Fruit fly (Drosophila melanogaster) whole organism, prepupa: ENCODE results near the gene asp.

Experiments
- CG32006 ChIP-seq: fragments of 200-800 bp; sonication (Bioruptor generic); optimal IDR thresholded peaks from 3 replicates; lab custom pipeline; 2017; ENCODE audit warnings: missing biosample characterization, mild to moderate bottlenecking, missing genetic modification characterization
- CG8119 ChIP-seq: fragments of 200-800 bp; sonication (Bioruptor generic); IDR thresholded peaks from 3 replicates; pipeline ENCODE4 v1.3.6; 2022; ENCODE audit warnings: missing biosample characterization, missing genetic modification characterization
- Eip78C ChIP-seq: fragments of 200-800 bp; sonication (Bioruptor generic); peaks from one replicate; lab custom pipeline; 2016; ENCODE audit warnings: missing biosample characterization, missing genetic modification characterization
- fd59A ChIP-seq: fragments of 200-800 bp; sonication (Bioruptor generic); optimal IDR thresholded peaks from 2 replicates; lab custom pipeline; 2017; ENCODE audit warnings: missing biosample characterization, mild to moderate bottlenecking, missing genetic modification characterization, missing genetic modification reagents
- vri ChIP-seq: fragments of 200-800 bp; sonication (Bioruptor generic); optimal IDR thresholded peaks from 3 replicates; lab custom pipeline; 2016; ENCODE audit warnings: missing biosample characterization, mild to moderate bottlenecking, missing genetic modification characterization

DNA sequence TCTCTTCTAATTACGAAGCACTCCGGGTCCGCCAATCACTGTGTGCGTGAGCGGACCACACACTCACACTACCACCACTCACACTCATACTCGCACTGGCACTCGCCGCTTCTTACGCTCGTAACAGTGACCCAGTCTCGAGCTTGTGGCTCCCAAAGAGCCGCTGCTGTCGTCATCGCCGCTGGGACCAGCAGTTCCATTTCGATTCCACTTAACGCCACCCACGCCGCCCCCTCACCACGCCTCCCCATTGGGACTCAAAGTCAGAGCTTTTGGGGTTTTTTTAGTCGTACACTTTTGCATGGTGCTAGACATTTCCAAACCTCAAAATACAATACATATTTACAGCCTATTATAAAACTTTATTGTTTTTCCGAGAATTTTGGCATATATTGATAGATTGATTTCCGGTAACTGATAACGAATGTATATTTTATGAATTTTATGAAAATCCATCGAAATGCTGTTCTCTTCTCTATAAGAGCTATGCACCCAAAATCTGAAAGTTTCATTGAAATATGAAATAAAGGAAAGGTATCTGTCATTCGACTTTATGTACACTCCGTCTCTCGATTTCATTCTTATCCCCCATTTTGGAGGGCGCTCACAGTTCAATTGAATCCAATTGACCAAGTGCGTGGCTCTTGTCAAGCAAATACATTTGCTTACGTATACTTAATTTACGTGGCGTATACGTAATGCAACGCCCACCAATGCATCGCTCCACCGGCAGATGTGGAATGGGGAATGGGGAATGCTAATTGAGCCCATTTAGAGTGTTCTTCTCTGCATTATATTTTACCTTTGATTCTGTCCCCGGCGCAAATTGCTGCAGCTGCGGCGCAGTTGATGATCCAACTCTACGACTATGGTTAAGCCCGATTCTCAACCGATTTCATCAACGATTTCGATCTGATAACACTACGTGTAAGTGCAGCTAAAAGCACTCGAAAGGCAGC lies 17.9 kb downstream of the asp start, which contains the start of gene CG42331:
- TF ChIP-seq CG8119 (GFP tag; lab: Robert Waterston, UW) = no peak
- no peak for TF ChIP-seq fd59A (GFP tag; lab: Kevin White, UChicago)
- no peak for TF ChIP-seq vri
- no peak for TF ChIP-seq Eip78C (GFP tag; lab: Kevin White, UChicago)
- peak; percentile 14 for TF ChIP-seq CG32006 (GFP tag; lab: Kevin White, UChicago)
